Fruit fly (Drosophila melanogaster): ENCODE measurements around the gene Mnat9.
A peak's percentile ranks its signal among the peaks of the same experiment; 100 is the strongest.

The Mnat9 gene

dm6 chr3R:31592256-31592879, 23.6 kb downstream of the Mnat9 start, which contains the start of gene CG1774 (continued):
- TF ChIP-seq vnd (GFP tag; IDR thresholded peaks at IDR 0.05; ENCODE audit: partially characterized antibody) (no peak), aop (GFP tag; IDR thresholded peaks at IDR 0.05) (no peak), Lim3 (GFP tag; IDR thresholded peaks at IDR 0.05) (no peak), NK7.1 (GFP tag; optimal IDR thresholded peaks at IDR 0.05) (peak; percentile 45), p53 (GFP tag; optimal IDR thresholded peaks at IDR 0.05) (peak; percentile 52), CG15479 (GFP tag; optimal IDR thresholded peaks at IDR 0.05) (no peak), gce (GFP tag; IDR thresholded peaks at IDR 0.05) (no peak), hth (optimal IDR thresholded peaks at IDR 0.05) (no peak), sqz (GFP tag; optimal IDR thresholded peaks at IDR 0.05) (no peak), dan (GFP tag; IDR thresholded peaks at IDR 0.05) (no peak), Xrp1 (GFP tag; IDR thresholded peaks at IDR 0.05) (peak; percentile 74), Gsc (GFP tag; IDR thresholded peaks at IDR 0.05) (peak; percentile 5; the same call in 1 of the 2 replicates), CG10274 (GFP tag; optimal IDR thresholded peaks at IDR 0.05) (peak; percentile 47), MESR4 (GFP tag; optimal IDR thresholded peaks at IDR 0.05) (no peak), CG17802 (tag; optimal IDR thresholded peaks at IDR 0.05) (peak; percentile 32), bbx (GFP tag; IDR thresholded peaks at IDR 0.05; ENCODE audit: partially characterized antibody) (no peak), CG18476 (GFP tag; optimal IDR thresholded peaks at IDR 0.05) (peak; percentile 69), trem (tag; optimal IDR thresholded peaks at IDR 0.05) (peak; percentile 37), CG5953 (GFP tag; IDR thresholded peaks at IDR 0.05) (peak; percentile 64), Bgb (GFP tag; IDR thresholded peaks at IDR 0.05; ENCODE audit: partially characterized antibody) (no peak), Scr (GFP tag; IDR thresholded peaks at IDR 0.05; ENCODE audit: partially characterized antibody) (no peak), CG4707 (GFP tag; optimal IDR thresholded peaks at IDR 0.05) (no peak), Atf3 (GFP tag; optimal IDR thresholded peaks at IDR 0.05) (no peak), ems (GFP tag; optimal IDR thresholded peaks at IDR 0.05) (peak; percentile 65), D19B (GFP tag; optimal IDR thresholded peaks at IDR 0.05) (peak; percentile 67), Atf-2 (GFP tag; optimal IDR thresholded peaks at IDR 0.05) (peak; percentile 60), nau (GFP tag; optimal IDR thresholded peaks at IDR 0.05) (peak; percentile 64), HLH3B (GFP tag; IDR thresholded peaks at IDR 0.05) (peak; percentile 72), chn (GFP tag; optimal IDR thresholded peaks at IDR 0.05) (peak; percentile 49), CG7839 (tag; optimal IDR thresholded peaks at IDR 0.05) (peak; percentile 85), CG5180 (GFP tag; optimal IDR thresholded peaks at IDR 0.05) (peak; percentile 16), CG1602 (GFP tag; optimal IDR thresholded peaks at IDR 0.05) (peak; percentile 47), br (optimal IDR thresholded peaks at IDR 0.05) (no peak), Ravus (GFP tag; IDR thresholded peaks at IDR 0.05) (peak; percentile 22), CG3163 (GFP tag; optimal IDR thresholded peaks at IDR 0.05) (peak; percentile 55), NFAT (GFP tag; IDR thresholded peaks at IDR 0.05) (peak; percentile 74), slou (GFP tag; optimal IDR thresholded peaks at IDR 0.05) (peak; percentile 33), az2 (GFP tag; optimal IDR thresholded peaks at IDR 0.05) (peak; percentile 70), vvl (GFP tag; IDR thresholded peaks at IDR 0.05) (peak; percentile 83), Ada2b (GFP tag; IDR thresholded peaks at IDR 0.05) (peak; percentile 77), bsh (GFP tag; optimal IDR thresholded peaks at IDR 0.05) (peak in 1 of 2 experiments; percentile 75), Lhr (GFP tag; optimal IDR thresholded peaks at IDR 0.05) (no peak), CG34422 (GFP tag; IDR thresholded peaks at IDR 0.05) (0 out of 3 replicates have a peak, but pooled peaks have one; percentile 47), CG2120 (GFP tag; optimal IDR thresholded peaks at IDR 0.05) (peak; percentile 96), nmo (GFP tag; optimal IDR thresholded peaks at IDR 0.05) (peak; percentile 73), CG31365 (tag; optimal IDR thresholded peaks at IDR 0.05) (no peak), E2f1 (GFP tag; IDR thresholded peaks at IDR 0.05) (peak; percentile 67), CG12299 (tag; optimal IDR thresholded peaks at IDR 0.05) (peak; percentile 24), Hey (tag; optimal IDR thresholded peaks at IDR 0.05) (no peak), ro (GFP tag; IDR thresholded peaks at IDR 0.05) (0 out of 2 replicates have a peak, but pooled peaks have one; percentile 46), cas (GFP tag; IDR thresholded peaks at IDR 0.05) (peak; percentile 34; the same call in 1 of the 2 replicates)

Measured in whole organism, embryonic.